Fruit fly (Drosophila melanogaster) whole organism, prepupa: ENCODE data around the gene RpL8.

Experiments used
- Blimp-1 ChIP-seq: fragments of 200-800 bp; sonication (Bioruptor generic); optimal IDR thresholded peaks from 3 replicates; lab custom pipeline; 2017; ENCODE audit warnings: missing biosample characterization, missing genetic modification characterization, mild to moderate bottlenecking, moderate library complexity, missing genetic modification reagents
- CG10631 ChIP-seq: fragments of 200-800 bp; sonication (Bioruptor generic); optimal IDR thresholded peaks from 2 replicates; lab custom pipeline; 2016; ENCODE audit warnings: missing biosample characterization, missing genetic modification characterization
- CG10669 ChIP-seq: fragments of 200-800 bp; sonication (Bioruptor generic); optimal IDR thresholded peaks from 3 replicates; lab custom pipeline; 2018; ENCODE audit warnings: missing biosample characterization, mild to moderate bottlenecking, missing genetic modification characterization, moderate library complexity
- CG11294 ChIP-seq: fragments of 200-800 bp; sonication (Bioruptor generic); IDR thresholded peaks from 2 replicates; pipeline ENCODE4 v1.3.6; 2022; ENCODE audit warnings: missing biosample characterization, missing genetic modification characterization
- CG11762 ChIP-seq: fragments of 200-800 bp; sonication (Bioruptor generic); optimal IDR thresholded peaks from 3 replicates; lab custom pipeline; 2016; ENCODE audit warnings: missing biosample characterization, missing genetic modification characterization; ENCODE audit not compliant: insufficient read depth
- CG11902 ChIP-seq: fragments of 200-800 bp; sonication (Bioruptor generic); optimal IDR thresholded peaks from 3 replicates; lab custom pipeline; 2016; ENCODE audit warnings: missing biosample characterization, missing genetic modification characterization
- CG15336 ChIP-seq: fragments of 200-800 bp; sonication (Bioruptor generic); IDR thresholded peaks from 2 replicates; pipeline ENCODE4 v1.3.6; 2022; ENCODE audit warnings: missing biosample characterization, missing genetic modification characterization
- CG1621 ChIP-seq: fragments of 200-800 bp; sonication (Bioruptor generic); optimal IDR thresholded peaks from 3 replicates; lab custom pipeline; 2018; ENCODE audit warnings: missing biosample characterization, mild to moderate bottlenecking, missing genetic modification characterization
- CG16779 ChIP-seq: fragments of 200-800 bp; sonication (Bioruptor generic); optimal IDR thresholded peaks from 3 replicates; lab custom pipeline; 2017; ENCODE audit warnings: missing biosample characterization, mild to moderate bottlenecking, missing genetic modification characterization
- CG31627 ChIP-seq: fragments of 200-800 bp; sonication (Bioruptor generic); optimal IDR thresholded peaks from 3 replicates; lab custom pipeline; 2016; ENCODE audit warnings: missing biosample characterization, missing genetic modification characterization
- CG32006 ChIP-seq: fragments of 200-800 bp; sonication (Bioruptor generic); optimal IDR thresholded peaks from 3 replicates; lab custom pipeline; 2017; ENCODE audit warnings: missing biosample characterization, mild to moderate bottlenecking, missing genetic modification characterization
- CG34406 ChIP-seq: fragments of 200-800 bp; sonication (Bioruptor generic); optimal IDR thresholded peaks from 3 replicates; lab custom pipeline; 2016; ENCODE audit warnings: missing biosample characterization, missing genetic modification characterization
- CG3919 ChIP-seq: fragments of 200-800 bp; sonication (Bioruptor generic); optimal IDR thresholded peaks from 3 replicates; lab custom pipeline; 2016; ENCODE audit warnings: missing biosample characterization, missing genetic modification characterization
- CG4318 ChIP-seq: fragments of 200-800 bp; sonication (Bioruptor generic); optimal IDR thresholded peaks from 3 replicates; lab custom pipeline; 2017; ENCODE audit warnings: missing biosample characterization, mild to moderate bottlenecking, missing genetic modification characterization
- CG6163 ChIP-seq: fragments of 200-800 bp; sonication (Bioruptor generic); IDR thresholded peaks from 3 replicates; pipeline ENCODE4 v1.3.6; 2022; ENCODE audit warnings: missing biosample characterization, missing genetic modification characterization
- CG6276 ChIP-seq: fragments of 200-800 bp; sonication (Bioruptor generic); optimal IDR thresholded peaks from 2 replicates; lab custom pipeline; 2017; ENCODE audit warnings: missing biosample characterization, mild to moderate bottlenecking, missing genetic modification characterization
- CG6792 ChIP-seq: fragments of 200-800 bp; sonication (Bioruptor generic); optimal IDR thresholded peaks from 3 replicates; lab custom pipeline; 2016; ENCODE audit warnings: missing biosample characterization, missing genetic modification characterization
- CG6808 ChIP-seq: fragments of 200-800 bp; sonication (Bioruptor generic); optimal IDR thresholded peaks from 3 replicates; lab custom pipeline; 2017; ENCODE audit warnings: missing biosample characterization, missing genetic modification characterization, mild to moderate bottlenecking, moderate library complexity, missing genetic modification reagents
- CG7368 ChIP-seq: fragments of 200-800 bp; sonication (Bioruptor generic); optimal IDR thresholded peaks from 3 replicates; lab custom pipeline; 2016; ENCODE audit warnings: missing biosample characterization, missing genetic modification characterization
- CG8119 ChIP-seq: fragments of 200-800 bp; sonication (Bioruptor generic); IDR thresholded peaks from 3 replicates; pipeline ENCODE4 v1.3.6; 2022; ENCODE audit warnings: missing biosample characterization, missing genetic modification characterization
- CG8319 ChIP-seq: fragments of 200-800 bp; sonication (Bioruptor generic); optimal IDR thresholded peaks from 3 replicates; lab custom pipeline; 2016; ENCODE audit warnings: missing biosample characterization, missing genetic modification characterization
- CG8632 ChIP-seq: fragments of 200-800 bp; sonication (Bioruptor generic); optimal IDR thresholded peaks from 3 replicates; lab custom pipeline; 2016; ENCODE audit warnings: missing biosample characterization, missing genetic modification characterization
- CG9139 ChIP-seq: fragments of 200-800 bp; sonication (Bioruptor generic); optimal IDR thresholded peaks from 3 replicates; lab custom pipeline; 2017; ENCODE audit warnings: missing biosample characterization, mild to moderate bottlenecking, missing genetic modification characterization
- Eip75B ChIP-seq: fragments of 200-800 bp; sonication (Bioruptor generic); optimal IDR thresholded peaks from 3 replicates; lab custom pipeline; 2016; ENCODE audit warnings: missing biosample characterization, missing genetic modification characterization
- Eip78C ChIP-seq: fragments of 200-800 bp; sonication (Bioruptor generic); peaks from one replicate; lab custom pipeline; 2016; ENCODE audit warnings: missing biosample characterization, missing genetic modification characterization
- Eip93F ChIP-seq: fragments of 200-800 bp; sonication (Bioruptor generic); optimal IDR thresholded peaks from 2 replicates; lab custom pipeline; 2016; ENCODE audit warnings: missing biosample characterization, mild to moderate bottlenecking, missing genetic modification characterization
- Ets21C ChIP-seq: fragments of 200-800 bp; sonication (Bioruptor generic); optimal IDR thresholded peaks from 3 replicates; lab custom pipeline; 2016; ENCODE audit warnings: missing biosample characterization, missing genetic modification characterization
- Gug ChIP-seq: fragments of 200-800 bp; sonication (Bioruptor generic); IDR thresholded peaks from 2 replicates; pipeline ENCODE4 v1.3.6; 2022; ENCODE audit warnings: missing biosample characterization, missing genetic modification characterization
- Hr38 ChIP-seq: sonication (Bioruptor generic); optimal IDR thresholded peaks from 2 replicates; lab custom pipeline; 2016; ENCODE audit warnings: missing biosample characterization, missing genetic modification characterization
- Hr4 ChIP-seq: fragments of 200-800 bp; sonication (Bioruptor generic); optimal IDR thresholded peaks from 3 replicates; lab custom pipeline; 2016; ENCODE audit warnings: missing biosample characterization, missing genetic modification characterization
- Lpt ChIP-seq: fragments of 200-800 bp; sonication (Bioruptor generic); optimal IDR thresholded peaks from 3 replicates; lab custom pipeline; 2016; ENCODE audit warnings: missing biosample characterization, missing genetic modification characterization
- Met ChIP-seq: fragments of 200-800 bp; sonication (Bioruptor generic); optimal IDR thresholded peaks from 3 replicates; lab custom pipeline; 2016; ENCODE audit warnings: missing biosample characterization, missing genetic modification characterization
- OdsH ChIP-seq: fragments of 200-800 bp; sonication (Bioruptor generic); optimal IDR thresholded peaks from 3 replicates; lab custom pipeline; 2016; ENCODE audit warnings: missing biosample characterization, missing genetic modification characterization
- Smox ChIP-seq: fragments of 200-800 bp; sonication (Bioruptor generic); optimal IDR thresholded peaks from 3 replicates; lab custom pipeline; 2016; ENCODE audit warnings: missing biosample characterization, missing genetic modification characterization
- Sox102F ChIP-seq: fragments of 200-800 bp; sonication (Bioruptor generic); optimal IDR thresholded peaks from 2 replicates; lab custom pipeline; 2016; ENCODE audit warnings: missing biosample characterization, mild to moderate bottlenecking, missing genetic modification characterization
- Sox14 ChIP-seq: fragments of 200-800 bp; sonication (Bioruptor generic); optimal IDR thresholded peaks from 3 replicates; lab custom pipeline; 2016; ENCODE audit warnings: missing biosample characterization, missing genetic modification characterization
- Sox15 ChIP-seq: fragments of 200-800 bp; sonication (Bioruptor generic); optimal IDR thresholded peaks from 3 replicates; lab custom pipeline; 2016; ENCODE audit warnings: missing biosample characterization, missing genetic modification characterization
- achi ChIP-seq: fragments of 200-800 bp; sonication (Bioruptor generic); optimal IDR thresholded peaks from 3 replicates; lab custom pipeline; 2016; ENCODE audit warnings: missing biosample characterization, missing genetic modification characterization
- acj6 ChIP-seq: fragments of 200-800 bp; sonication (Bioruptor generic); optimal IDR thresholded peaks from 3 replicates; lab custom pipeline; 2016; ENCODE audit warnings: missing biosample characterization, missing genetic modification characterization
- cyc ChIP-seq: fragments of 200-800 bp; sonication (Bioruptor generic); optimal IDR thresholded peaks from 3 replicates; lab custom pipeline; 2016; ENCODE audit warnings: missing biosample characterization, missing genetic modification characterization
- dac ChIP-seq: fragments of 200-800 bp; sonication (Bioruptor generic); optimal IDR thresholded peaks from 2 replicates; lab custom pipeline; 2017; ENCODE audit warnings: missing biosample characterization, mild to moderate bottlenecking, missing genetic modification characterization
- dsx ChIP-seq: fragments of 200-800 bp; optimal IDR thresholded peaks from 3 replicates; lab custom pipeline; 2019; ENCODE audit warnings: missing biosample characterization, mild to moderate bottlenecking, missing genetic modification characterization, moderate library complexity; ENCODE audit not compliant: poor library complexity, severe bottlenecking
- eg ChIP-seq: fragments of 200-800 bp; sonication (Bioruptor generic); IDR thresholded peaks from 3 replicates; pipeline ENCODE4 v1.3.6; 2022; ENCODE audit warnings: missing biosample characterization, missing genetic modification characterization
- esn ChIP-seq: fragments of 200-800 bp; sonication (Bioruptor generic); optimal IDR thresholded peaks from 2 replicates; lab custom pipeline; 2016; ENCODE audit warnings: missing biosample characterization, mild to moderate bottlenecking, missing genetic modification characterization, moderate library complexity
- fd59A ChIP-seq: fragments of 200-800 bp; sonication (Bioruptor generic); optimal IDR thresholded peaks from 2 replicates; lab custom pipeline; 2017; ENCODE audit warnings: missing biosample characterization, mild to moderate bottlenecking, missing genetic modification characterization, missing genetic modification reagents
- fd85E ChIP-seq: fragments of 200-800 bp; sonication (Bioruptor generic); optimal IDR thresholded peaks from 3 replicates; lab custom pipeline; 2016; ENCODE audit warnings: missing biosample characterization, missing genetic modification characterization
- lz ChIP-seq: fragments of 200-800 bp; sonication (Bioruptor generic); optimal IDR thresholded peaks from 3 replicates; lab custom pipeline; 2016; ENCODE audit warnings: missing biosample characterization, missing genetic modification characterization
- net ChIP-seq: fragments of 200-800 bp; sonication (Bioruptor generic); optimal IDR thresholded peaks from 3 replicates; lab custom pipeline; 2016; ENCODE audit warnings: missing biosample characterization, missing genetic modification characterization
- pdm3 ChIP-seq: fragments of 200-800 bp; sonication (Bioruptor generic); optimal IDR thresholded peaks from 3 replicates; lab custom pipeline; 2016; ENCODE audit warnings: missing biosample characterization, missing genetic modification characterization
- salr ChIP-seq, 2 experiments: fragments of 200-800 bp; sonication (Bioruptor generic); optimal IDR thresholded peaks; 3 replicates each; lab custom pipeline; 2016 to 2018; ENCODE audit warnings: missing biosample characterization in 2 of 2, missing genetic modification characterization in 2 of 2, mild to moderate bottlenecking in 1 of 2
- spab ChIP-seq: fragments of 200-800 bp; sonication (Bioruptor generic); optimal IDR thresholded peaks from 2 replicates; lab custom pipeline; 2017; ENCODE audit warnings: missing biosample characterization, mild to moderate bottlenecking, missing genetic modification characterization, missing genetic modification reagents
- svp ChIP-seq: fragments of 200-800 bp; sonication (Bioruptor generic); peaks from one replicate; lab custom pipeline; 2016; ENCODE audit warnings: missing biosample characterization, missing genetic modification characterization
- topi ChIP-seq: fragments of 200-800 bp; sonication (Bioruptor generic); optimal IDR thresholded peaks from 3 replicates; lab custom pipeline; 2016; ENCODE audit warnings: missing biosample characterization, missing genetic modification characterization

The RpL8 gene

DNA sequence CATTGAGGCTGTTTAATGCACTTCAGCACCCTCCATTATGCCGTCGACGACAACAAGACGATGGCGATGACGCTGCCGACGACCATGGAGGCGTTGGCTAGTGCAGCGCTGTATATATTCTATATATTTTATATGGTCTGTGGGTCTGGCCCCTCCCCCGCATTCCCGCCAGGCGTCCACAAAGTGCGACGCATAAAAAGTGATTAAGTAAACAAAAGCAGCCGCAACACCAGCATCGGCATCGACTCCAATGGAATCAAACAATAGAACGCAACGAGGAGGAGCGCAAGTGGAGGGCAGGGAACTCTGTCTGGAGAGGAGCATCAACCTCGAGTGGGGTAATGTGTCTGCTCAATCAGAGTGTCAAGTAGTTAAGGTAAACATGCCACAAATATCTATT lies 19.0 kb upstream of the RpL8 start:
- TF ChIP-seq CG6276 (GFP tag; lab: Kevin White, UChicago): no peak
- TF ChIP-seq CG11294 (GFP tag; lab: Robert Waterston, UW): no peak
- no peak for TF ChIP-seq CG10631 (GFP tag; lab: Kevin White, UChicago)
- TF ChIP-seq Smox (GFP tag; lab: Kevin White, UChicago): no peak
- TF ChIP-seq cyc (GFP tag; lab: Kevin White, UChicago): no peak
- peak; percentile 32 for TF ChIP-seq Lpt (GFP tag; lab: Kevin White, UChicago)
- TF ChIP-seq Gug (GFP tag; lab: Robert Waterston, UW): no peak
- no peak for TF ChIP-seq Sox102F (GFP tag; lab: Kevin White, UChicago)
- no peak for TF ChIP-seq CG3919 (GFP tag; lab: Kevin White, UChicago)
- TF ChIP-seq CG9139 (GFP tag; lab: Kevin White, UChicago): peak; percentile 9
- no peak for TF ChIP-seq CG11762 (GFP tag; lab: Kevin White, UChicago)
- TF ChIP-seq CG4318 (GFP tag; lab: Kevin White, UChicago): no peak
- TF ChIP-seq Hr4 (GFP tag; lab: Kevin White, UChicago): no peak
- no peak for TF ChIP-seq CG16779 (tag; lab: Kevin White, UChicago)
- TF ChIP-seq Sox14 (GFP tag; lab: Kevin White, UChicago): peak; percentile 72
- no peak for TF ChIP-seq CG8319 (GFP tag; lab: Kevin White, UChicago)
- TF ChIP-seq Hr38 (GFP tag; lab: Kevin White, UChicago): no peak
- no peak for TF ChIP-seq salr (GFP tag; optimal IDR thresholded peaks at IDR 0.05; lab: Kevin White, UChicago)
- TF ChIP-seq CG1621 (tag; lab: Kevin White, UChicago): no peak
- no peak for TF ChIP-seq spab
- no peak for TF ChIP-seq Sox15 (GFP tag; lab: Kevin White, UChicago)
- TF ChIP-seq CG8119 (GFP tag; lab: Robert Waterston, UW): no peak
- peak; percentile 47 for TF ChIP-seq Eip78C
- no peak for TF ChIP-seq Ets21C (GFP tag; lab: Kevin White, UChicago)
- no peak for TF ChIP-seq CG8632 (GFP tag; lab: Kevin White, UChicago)
- TF ChIP-seq CG6808 (GFP tag; lab: Kevin White, UChicago): peak; percentile 19
- TF ChIP-seq CG15336 (GFP tag; lab: Robert Waterston, UW): 0 out of 2 replicates have a peak, but pooled peaks have one; percentile 14
- TF ChIP-seq CG34406 (GFP tag; lab: Kevin White, UChicago): no peak
- TF ChIP-seq CG31627 (GFP tag; lab: Kevin White, UChicago): no peak
- TF ChIP-seq achi (GFP tag; lab: Kevin White, UChicago): no peak
- no peak for TF ChIP-seq acj6
- TF ChIP-seq Eip93F: no peak
- no peak for TF ChIP-seq CG10669 (GFP tag; lab: Kevin White, UChicago)
- TF ChIP-seq CG6163 (GFP tag; lab: Robert Waterston, UW): 0 out of 3 replicates have a peak, but pooled peaks have one; percentile 10
- TF ChIP-seq CG11902: no peak
- no peak for TF ChIP-seq esn (GFP tag; lab: Kevin White, UChicago)
- TF ChIP-seq Met (GFP tag; lab: Kevin White, UChicago): no peak
- peak; percentile 48 for TF ChIP-seq dsx (GFP tag; lab: Kevin White, UChicago)
- no peak for TF ChIP-seq OdsH
- 0 out of 3 replicates have a peak, but pooled peaks have one; percentile 5 for TF ChIP-seq eg
- TF ChIP-seq dac (GFP tag; lab: Kevin White, UChicago): no peak
- TF ChIP-seq CG6792: no peak
- TF ChIP-seq fd85E (GFP tag; lab: Kevin White, UChicago): no peak
- no peak for TF ChIP-seq net (GFP tag; lab: Kevin White, UChicago)
- TF ChIP-seq Eip75B (GFP tag; lab: Kevin White, UChicago): no peak
- TF ChIP-seq fd59A (GFP tag; lab: Kevin White, UChicago): no peak
- TF ChIP-seq svp: peak; percentile 47
- no peak for TF ChIP-seq topi
- TF ChIP-seq CG7368 (GFP tag; lab: Kevin White, UChicago): no peak
- no peak for TF ChIP-seq pdm3 (GFP tag; lab: Kevin White, UChicago)
- no peak for TF ChIP-seq CG32006 (GFP tag; lab: Kevin White, UChicago)
- TF ChIP-seq lz (GFP tag; lab: Kevin White, UChicago): no peak
- TF ChIP-seq Blimp-1 (GFP tag; lab: Kevin White, UChicago): no peak
